Fruit fly (Drosophila melanogaster) whole organism, embryonic: ENCODE data around the gene CG12643.

Experiments used
- Awh ChIP-seq: fragments of 200-800 bp; sonication (Bioruptor generic); IDR thresholded peaks from 2 replicates; pipeline ENCODE4, ENCODE4 v1.3.6; 2022; ENCODE audit warnings: missing biosample characterization, missing genetic modification characterization
- Bgb ChIP-seq: fragments of 200-800 bp; sonication (Bioruptor generic); IDR thresholded peaks from 2 replicates; pipeline ENCODE4 v1.3.6; 2022; ENCODE audit warnings: missing biosample characterization, missing genetic modification characterization; ENCODE audit not compliant: partially characterized antibody
- Blimp-1 ChIP-seq: fragments of 200-800 bp; sonication (Bioruptor generic); optimal IDR thresholded peaks from 3 replicates; lab custom pipeline; 2018; ENCODE audit warnings: missing biosample characterization, missing genetic modification characterization, mild to moderate bottlenecking, moderate library complexity, missing genetic modification reagents
- CG11504 ChIP-seq: fragments of 200-800 bp; sonication (Bioruptor generic); optimal IDR thresholded peaks from 3 replicates; lab custom pipeline; 2019; ENCODE audit warnings: missing biosample characterization, mild to moderate bottlenecking, missing genetic modification characterization, moderate library complexity
- CG12391 ChIP-seq: fragments of 200-800 bp; sonication (Bioruptor generic); optimal IDR thresholded peaks from 3 replicates; lab custom pipeline; 2018; ENCODE audit warnings: missing biosample characterization, mild to moderate bottlenecking, missing genetic modification characterization, moderate library complexity
- CG12769 ChIP-seq: fragments of 200-800 bp; sonication (Bioruptor generic); optimal IDR thresholded peaks from 2 replicates; lab custom pipeline; 2019; ENCODE audit warnings: missing biosample characterization, mild to moderate bottlenecking, missing genetic modification characterization, moderate library complexity
- CG14050 ChIP-seq: fragments of 200-800 bp; sonication (Bioruptor generic); IDR thresholded peaks from 3 replicates; pipeline ENCODE4 v1.3.6; 2022; ENCODE audit warnings: missing biosample characterization, missing genetic modification characterization
- CG14441 ChIP-seq: fragments of 200-800 bp; sonication (Bioruptor generic); IDR thresholded peaks from 2 replicates; pipeline ENCODE4 v1.3.6; 2022; ENCODE audit warnings: missing biosample characterization, missing genetic modification characterization
- CG15073 ChIP-seq: fragments of 200-800 bp; sonication (Bioruptor generic); optimal IDR thresholded peaks from 2 replicates; lab custom pipeline; 2016; ENCODE audit warnings: missing biosample characterization, missing genetic modification characterization
- CG1603 ChIP-seq: fragments of 200-800 bp; sonication (Bioruptor generic); optimal IDR thresholded peaks from 2 replicates; lab custom pipeline; 2019; ENCODE audit warnings: missing biosample characterization, mild to moderate bottlenecking, missing genetic modification characterization, moderate library complexity
- CG2889 ChIP-seq: fragments of 200-800 bp; sonication (Bioruptor generic); IDR thresholded peaks from 3 replicates; pipeline ENCODE4 v1.3.6; 2022; ENCODE audit warnings: missing biosample characterization, missing genetic modification characterization
- CG32772 ChIP-seq: fragments of 200-800 bp; sonication (Bioruptor generic); IDR thresholded peaks from 2 replicates; pipeline ENCODE4 v1.3.6; 2022; ENCODE audit warnings: missing biosample characterization, missing genetic modification characterization
- CG4404 ChIP-seq: fragments of 200-800 bp; sonication (Bioruptor generic); IDR thresholded peaks from 2 replicates; pipeline ENCODE4 v1.3.6; 2022; ENCODE audit warnings: missing biosample characterization, missing genetic modification characterization
- CG4707 ChIP-seq: fragments of 200-800 bp; sonication (Bioruptor generic); optimal IDR thresholded peaks from 2 replicates; lab custom pipeline; 2018; ENCODE audit warnings: missing biosample characterization, mild to moderate bottlenecking, missing genetic modification characterization, moderate library complexity
- CG6654 ChIP-seq: fragments of 200-800 bp; sonication (Bioruptor generic); optimal IDR thresholded peaks from 2 replicates; lab custom pipeline; 2017; ENCODE audit warnings: missing biosample characterization, mild to moderate bottlenecking, missing genetic modification characterization
- CG7745 ChIP-seq: fragments of 200-800 bp; sonication (Bioruptor generic); optimal IDR thresholded peaks from 2 replicates; lab custom pipeline; 2018; ENCODE audit warnings: missing biosample characterization, mild to moderate bottlenecking, missing genetic modification characterization, moderate library complexity
- CG7839 ChIP-seq: fragments of 200-800 bp; sonication (Bioruptor generic); optimal IDR thresholded peaks from 3 replicates; lab custom pipeline; 2018; ENCODE audit warnings: missing biosample characterization, mild to moderate bottlenecking, missing genetic modification characterization, moderate library complexity
- D ChIP-seq, 2 experiments: fragments of 200-800 bp in 1 of 2; fragments of >200 bp in 1 of 2; sonication (Bioruptor generic) in 1 of 2; optimal IDR thresholded peaks; 2 replicates in 1 of 2; 3 replicates in 1 of 2; lab custom pipeline; 2017; ENCODE audit warnings: mild to moderate bottlenecking in 1 of 2, missing biosample characterization in 1 of 2, missing genetic modification characterization in 1 of 2, missing genetic modification reagents in 1 of 2
- Eip74EF ChIP-seq, 2 experiments: fragments of 200-800 bp in 1 of 2; fragments of >200 bp in 1 of 2; sonication (Bioruptor generic) in 1 of 2; optimal IDR thresholded peaks; 2 replicates each; lab custom pipeline; 2017 to 2019; ENCODE audit warnings: missing biosample characterization in 2 of 2, missing genetic modification characterization in 2 of 2, mild to moderate bottlenecking in 1 of 2, moderate library complexity in 1 of 2
- Fer1 ChIP-seq: fragments of 200-800 bp; sonication (Bioruptor generic); optimal IDR thresholded peaks from 2 replicates; lab custom pipeline; 2017; ENCODE audit warnings: missing biosample characterization, mild to moderate bottlenecking, missing genetic modification characterization
- HLH4C ChIP-seq: fragments of 200-800 bp; sonication (Bioruptor generic); IDR thresholded peaks from 3 replicates; pipeline ENCODE4 v1.3.6; 2022; ENCODE audit warnings: missing biosample characterization, missing genetic modification characterization; ENCODE audit not compliant: partially characterized antibody
- Hr51 ChIP-seq, 2 experiments: fragments of 200-800 bp; sonication (Bioruptor generic); optimal IDR thresholded peaks; 2 replicates in 1 of 2; 3 replicates in 1 of 2; lab custom pipeline; 2016 to 2018; ENCODE audit warnings: missing biosample characterization in 2 of 2, missing genetic modification characterization in 2 of 2, mild to moderate bottlenecking in 1 of 2, moderate library complexity in 1 of 2
- Med ChIP-seq: fragments of 200-800 bp; sonication (Bioruptor generic); peaks from one replicate; lab custom pipeline; 2016; ENCODE audit warnings: missing biosample characterization, missing genetic modification characterization, mild to moderate bottlenecking, inconsistent platforms, moderate library complexity
- Myb ChIP-seq: fragments of 200-800 bp; sonication (Bioruptor generic); optimal IDR thresholded peaks from 2 replicates; lab custom pipeline; 2016; ENCODE audit warnings: missing biosample characterization, missing genetic modification characterization
- Pdp1 ChIP-seq, 2 experiments: fragments of 200-800 bp; sonication (Bioruptor generic); optimal IDR thresholded peaks; 3 replicates each; lab custom pipeline; 2016; ENCODE audit warnings: missing biosample characterization in 2 of 2, missing genetic modification characterization in 2 of 2, mild to moderate bottlenecking in 1 of 2, moderate library complexity in 1 of 2
- Ptx1 ChIP-seq: fragments of 200-800 bp; sonication (Bioruptor generic); IDR thresholded peaks from 2 replicates; pipeline ENCODE4 v1.3.6; 2022; ENCODE audit warnings: missing biosample characterization, missing genetic modification characterization
- Ssrp ChIP-seq: fragments of 200-800 bp; sonication (Bioruptor generic); optimal IDR thresholded peaks from 2 replicates; lab custom pipeline; 2018; ENCODE audit warnings: missing biosample characterization, mild to moderate bottlenecking, missing genetic modification characterization, moderate library complexity
- Taf1 ChIP-seq: fragments of 200-800 bp; sonication (Bioruptor generic); IDR thresholded peaks from 2 replicates; pipeline ENCODE4 v1.3.6; 2022; ENCODE audit warnings: missing biosample characterization, missing genetic modification characterization
- ap ChIP-seq: fragments of 200-800 bp; sonication (Bioruptor generic); IDR thresholded peaks from 2 replicates; pipeline ENCODE4 v1.3.6; 2022; ENCODE audit warnings: missing biosample characterization, missing genetic modification characterization
- bowl ChIP-seq: fragments of 200-800 bp; sonication (Bioruptor generic); IDR thresholded peaks from 2 replicates; pipeline ENCODE4 v1.3.6; 2022; ENCODE audit warnings: missing biosample characterization, missing genetic modification characterization
- chinmo ChIP-seq: fragments of 200-800 bp; sonication (Bioruptor generic); IDR thresholded peaks from 4 replicates; pipeline ENCODE4 v1.3.6; 2022; ENCODE audit warnings: missing biosample characterization, missing genetic modification characterization; ENCODE audit not compliant: partially characterized antibody
- croc ChIP-seq: fragments of 200-800 bp; sonication (Bioruptor generic); conservative IDR thresholded peaks from 3 replicates; pipeline ENCODE4 v1.3.6; 2022; ENCODE audit warnings: missing biosample characterization, missing genetic modification characterization
- dmrt99B ChIP-seq: fragments of 200-800 bp; sonication (Bioruptor generic); optimal IDR thresholded peaks from 2 replicates; lab custom pipeline; 2018; ENCODE audit warnings: missing biosample characterization, mild to moderate bottlenecking, missing genetic modification characterization, moderate library complexity
- grn ChIP-seq: fragments of 200-800 bp; sonication (Bioruptor generic); optimal IDR thresholded peaks from 3 replicates; lab custom pipeline; 2017; ENCODE audit warnings: missing biosample characterization, missing genetic modification characterization
- ham ChIP-seq: fragments of 200-800 bp; sonication (Bioruptor generic); IDR thresholded peaks from 2 replicates; pipeline ENCODE4 v1.3.6; 2022; ENCODE audit warnings: missing biosample characterization, missing genetic modification characterization
- jing ChIP-seq: fragments of 200-800 bp; sonication (Bioruptor generic); optimal IDR thresholded peaks from 2 replicates; lab custom pipeline; 2018; ENCODE audit warnings: missing biosample characterization, mild to moderate bottlenecking, missing genetic modification characterization
- ken ChIP-seq: fragments of 200-800 bp; sonication (Bioruptor generic); IDR thresholded peaks from 3 replicates; pipeline ENCODE4 v1.3.6; 2022; ENCODE audit warnings: missing biosample characterization, missing genetic modification characterization
- lab ChIP-seq: fragments of 200-800 bp; sonication (Bioruptor generic); optimal IDR thresholded peaks from 3 replicates; lab custom pipeline; 2017; ENCODE audit warnings: missing biosample characterization, missing genetic modification characterization, mild to moderate bottlenecking, moderate library complexity, missing genetic modification reagents
- nerfin-1 ChIP-seq: fragments of 200-800 bp; sonication (Bioruptor generic); optimal IDR thresholded peaks from 3 replicates; lab custom pipeline; 2019; ENCODE audit warnings: missing biosample characterization, mild to moderate bottlenecking, missing genetic modification characterization, moderate library complexity
- peb ChIP-seq: fragments of 200-800 bp; sonication (Bioruptor generic); IDR thresholded peaks from 2 replicates; pipeline ENCODE4 v1.3.6; 2022; ENCODE audit warnings: missing biosample characterization, missing genetic modification characterization
- pzg ChIP-seq: fragments of 200-800 bp; sonication (Bioruptor generic); optimal IDR thresholded peaks from 3 replicates; lab custom pipeline; 2018; ENCODE audit warnings: missing biosample characterization, mild to moderate bottlenecking, missing genetic modification characterization, moderate library complexity
- repo ChIP-seq: fragments of 200-800 bp; sonication (Bioruptor generic); optimal IDR thresholded peaks from 2 replicates; lab custom pipeline; 2016; ENCODE audit warnings: missing biosample characterization, missing genetic modification characterization
- row ChIP-seq: fragments of 200-800 bp; sonication (Bioruptor generic); IDR thresholded peaks from 3 replicates; pipeline ENCODE4 v1.3.6; 2022; ENCODE audit warnings: missing biosample characterization, missing genetic modification characterization
- sd ChIP-seq: fragments of 200-800 bp; sonication (Bioruptor generic); optimal IDR thresholded peaks from 3 replicates; lab custom pipeline; 2018; ENCODE audit warnings: missing biosample characterization, mild to moderate bottlenecking, missing genetic modification characterization, moderate library complexity
- sens ChIP-seq: fragments of 200-800 bp; sonication (Bioruptor generic); peaks from one replicate; lab custom pipeline; 2016; ENCODE audit warnings: missing biosample characterization, missing genetic modification characterization
- sug ChIP-seq: fragments of 200-800 bp; optimal IDR thresholded peaks from 2 replicates; lab custom pipeline; 2019; ENCODE audit warnings: missing biosample characterization, mild to moderate bottlenecking, missing genetic modification characterization, moderate library complexity
- vvl ChIP-seq: fragments of 200-800 bp; sonication (Bioruptor generic); IDR thresholded peaks from 2 replicates; pipeline ENCODE4 v1.3.6; 2022; ENCODE audit warnings: missing biosample characterization, missing genetic modification characterization

Gene CG12643

DNA sequence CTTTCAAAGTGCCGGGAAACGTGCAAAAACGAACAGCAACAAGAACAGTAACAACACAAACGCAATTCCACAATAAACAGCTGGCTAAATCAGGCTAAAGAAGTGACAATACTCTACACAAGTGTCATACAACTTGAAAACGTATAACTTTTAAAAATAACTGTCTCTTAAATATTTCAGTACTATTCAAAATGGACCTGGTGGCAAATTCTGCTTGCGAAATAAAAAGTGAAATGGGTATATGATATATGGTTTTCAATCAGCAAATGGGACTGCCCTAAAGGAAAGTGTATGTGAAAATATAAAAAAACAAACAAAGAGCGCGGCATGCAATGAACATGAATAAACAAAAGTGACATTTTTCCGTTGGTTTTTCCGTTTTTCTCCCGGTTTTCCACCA, 23.1 kb downstream of the CG12643 start (continued):
- TF ChIP-seq jing (GFP tag; lab: Kevin White, UChicago) (no peak), lab (GFP tag; lab: Kevin White, UChicago) (peak; percentile 14), Fer1 (no peak), Hr51 (GFP tag; optimal IDR thresholded peaks at IDR 0.05; lab: Kevin White, UChicago) (peak in 1 of 2 experiments; percentile 18), CG2889 (GFP tag; lab: Robert Waterston, UW) (no peak), pzg (no peak), CG1603 (tag; lab: Kevin White, UChicago) (no peak), CG32772 (GFP tag; lab: Robert Waterston, UW) (no peak; the same call in 1 of the 2 replicates), bowl (GFP tag; lab: Robert Waterston, UW) (no peak), CG11504 (tag; lab: Kevin White, UChicago) (peak; percentile 38), Taf1 (GFP tag; lab: Robert Waterston, UW) (no peak), CG14441 (no peak), CG12391 (tag; lab: Kevin White, UChicago) (no peak), CG7839 (peak; percentile 4), row (GFP tag; lab: Robert Waterston, UW) (peak; percentile 40; the same call in 1 of the 3 replicates), Ssrp (tag; lab: Kevin White, UChicago) (no peak), repo (GFP tag; lab: Kevin White, UChicago) (no peak)

DNA sequence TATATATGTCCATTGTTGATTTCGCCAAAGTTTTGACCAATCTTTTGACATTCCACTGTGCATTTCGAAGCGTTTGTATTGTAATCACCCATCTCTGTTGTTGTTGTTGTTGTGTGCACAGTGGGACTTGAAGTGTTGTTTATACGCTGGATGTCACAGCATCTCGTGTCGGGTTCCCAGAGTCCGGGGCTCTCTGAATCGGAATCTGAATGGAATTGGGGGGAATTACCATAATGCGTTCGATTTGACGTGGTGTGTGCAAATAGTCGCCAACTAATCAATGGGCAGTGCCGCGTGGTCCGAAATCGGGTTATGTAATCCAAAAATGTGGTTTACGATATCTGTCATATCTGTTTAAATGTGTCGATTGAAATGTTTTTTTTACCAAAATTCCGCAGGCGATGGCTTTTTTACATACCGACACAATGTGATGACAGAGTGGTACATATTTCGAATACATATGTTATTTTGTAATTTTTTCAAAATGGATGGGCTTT, 31.0 kb downstream of the CG12643 start:
- TF ChIP-seq sd (tag; lab: Kevin White, UChicago) (peak; percentile 60), vvl (GFP tag; lab: Robert Waterston, UW) (peak; percentile 38; the same call in 1 of the 2 replicates), CG6654 (GFP tag; lab: Kevin White, UChicago) (no peak), ham (GFP tag; lab: Robert Waterston, UW) (no peak), Awh (GFP tag; lab: Robert Waterston, UW) (0 out of 2 replicates have a peak, but pooled peaks have one; percentile 23), CG7745 (no peak), row (GFP tag; lab: Robert Waterston, UW) (0 out of 3 replicates have a peak, but pooled peaks have one; percentile 9), Eip74EF (GFP tag; optimal IDR thresholded peaks at IDR 0.05; lab: Kevin White, UChicago) (no peak), CG12769 (tag; lab: Kevin White, UChicago) (peak; percentile 33), Bgb (no peak), ken (no peak), Pdp1 (GFP tag; optimal IDR thresholded peaks at IDR 0.05; lab: Kevin White, UChicago) (peak in 1 of 2 experiments; percentile 72), chinmo (GFP tag; lab: Robert Waterston, UW) (0 out of 4 replicates have a peak, but pooled peaks have one; percentile 6), CG4707 (GFP tag; lab: Kevin White, UChicago) (peak; percentile 64), ap (GFP tag; lab: Robert Waterston, UW) (no peak), peb (no peak), Med (GFP tag; lab: Kevin White, UChicago) (peak; percentile 4), CG4404 (GFP tag; lab: Robert Waterston, UW) (no peak), Hr51 (GFP tag; optimal IDR thresholded peaks at IDR 0.05; lab: Kevin White, UChicago) (peak in 1 of 2 experiments; percentile 0), dmrt99B (tag; lab: Kevin White, UChicago) (peak; percentile 22), CG15073 (GFP tag; lab: Kevin White, UChicago) (no peak)

DNA sequence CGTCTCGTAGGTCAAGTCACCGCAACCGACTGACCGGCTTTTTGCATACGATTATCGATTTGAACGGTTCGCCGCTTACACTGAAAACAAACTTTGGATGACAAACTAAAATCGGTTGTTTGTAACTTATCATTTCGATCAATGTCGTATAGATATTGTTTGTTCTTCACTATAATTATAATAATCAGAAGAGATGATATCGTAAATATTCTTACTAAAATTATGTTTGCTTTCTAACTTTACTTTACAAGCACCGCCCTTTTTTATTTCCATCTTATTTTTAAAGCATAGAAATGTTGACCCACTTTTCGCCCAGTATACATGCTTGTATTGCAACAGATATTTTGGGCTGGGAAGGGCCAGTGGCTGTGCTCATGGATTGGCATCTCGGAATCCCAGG, 32.0 kb downstream of the CG12643 start, which contains the start of gene CG2961:
TSS of gene CG2961 (minus strand) at position 16 of the 400 bp plus-strand sequence.
- TF ChIP-seq croc (GFP tag; lab: Robert Waterston, UW) (peak; percentile 18; the same call in 1 of the 3 replicates), Blimp-1 (GFP tag; lab: Kevin White, UChicago) (peak; percentile 28), CG14050 (no peak), HLH4C (GFP tag; lab: Robert Waterston, UW) (no peak), nerfin-1 (tag; lab: Kevin White, UChicago) (peak; percentile 19), sug (tag; lab: Kevin White, UChicago) (no peak), Myb (GFP tag; lab: Kevin White, UChicago) (no peak), D (optimal IDR thresholded peaks at IDR 0.05; lab: Kevin White, UChicago) (no peak), D (GFP tag; optimal IDR thresholded peaks at IDR 0.05; lab: Kevin White, UChicago) (no peak), sens (GFP tag; lab: Kevin White, UChicago) (peak; percentile 83), repo (GFP tag; lab: Kevin White, UChicago) (no peak), CG12391 (tag; lab: Kevin White, UChicago) (peak; percentile 31), Ptx1 (GFP tag; lab: Robert Waterston, UW) (peak; percentile 56), grn (GFP tag; lab: Kevin White, UChicago) (no peak)
